Fruit fly (Drosophila melanogaster) whole organism, embryonic: ENCODE measurements around the gene frj.

Experiments
- CG10462 ChIP-seq: fragments of 200-800 bp; sonication (Bioruptor generic); optimal IDR thresholded peaks from 2 replicates; lab custom pipeline; 2016; ENCODE audit warnings: missing biosample characterization, missing genetic modification characterization
- CG11695 ChIP-seq: fragments of 200-800 bp; sonication (Bioruptor generic); IDR thresholded peaks from 3 replicates; pipeline ENCODE4 v1.3.6; 2022; ENCODE audit warnings: missing biosample characterization, missing genetic modification characterization
- CG12155 ChIP-seq: fragments of 200-800 bp; sonication (Bioruptor generic); optimal IDR thresholded peaks from 3 replicates; lab custom pipeline; 2016; ENCODE audit warnings: missing biosample characterization, missing genetic modification characterization
- CG12391 ChIP-seq: fragments of 200-800 bp; sonication (Bioruptor generic); optimal IDR thresholded peaks from 3 replicates; lab custom pipeline; 2018; ENCODE audit warnings: missing biosample characterization, mild to moderate bottlenecking, missing genetic modification characterization, moderate library complexity
- CG12659 ChIP-seq: fragments of 200-800 bp; sonication (Bioruptor generic); optimal IDR thresholded peaks from 3 replicates; lab custom pipeline; 2017; ENCODE audit warnings: mild to moderate bottlenecking, missing biosample characterization, missing genetic modification reagents, missing genetic modification characterization
- CG13287 ChIP-seq: fragments of 200-800 bp; sonication (Bioruptor generic); IDR thresholded peaks from 2 replicates; pipeline ENCODE4 v1.3.6; 2022; ENCODE audit warnings: missing biosample characterization, missing genetic modification characterization; ENCODE audit not compliant: partially characterized antibody
- CG15269 ChIP-seq: fragments of 200-800 bp; sonication (Bioruptor generic); optimal IDR thresholded peaks from 2 replicates; lab custom pipeline; 2018; ENCODE audit warnings: missing biosample characterization, mild to moderate bottlenecking, missing genetic modification characterization, moderate library complexity
- CG33213 ChIP-seq: fragments of 200-800 bp; sonication (Bioruptor generic); optimal IDR thresholded peaks from 3 replicates; lab custom pipeline; 2016; ENCODE audit warnings: missing biosample characterization, missing genetic modification characterization
- CG4707 ChIP-seq: fragments of 200-800 bp; sonication (Bioruptor generic); optimal IDR thresholded peaks from 2 replicates; lab custom pipeline; 2018; ENCODE audit warnings: missing biosample characterization, mild to moderate bottlenecking, missing genetic modification characterization, moderate library complexity
- CG6175 ChIP-seq: fragments of 200-800 bp; sonication (Bioruptor generic); IDR thresholded peaks from 3 replicates; pipeline ENCODE4 v1.3.6; 2022; ENCODE audit warnings: missing biosample characterization, missing genetic modification characterization
- CG7839 ChIP-seq: fragments of 200-800 bp; sonication (Bioruptor generic); optimal IDR thresholded peaks from 3 replicates; lab custom pipeline; 2018; ENCODE audit warnings: missing biosample characterization, mild to moderate bottlenecking, missing genetic modification characterization, moderate library complexity
- CTCF ChIP-seq: fragments of 200-800 bp; sonication (Bioruptor generic); optimal IDR thresholded peaks from 2 replicates; lab custom pipeline; 2017; ENCODE audit warnings: missing biosample characterization, mild to moderate bottlenecking, missing genetic modification characterization, moderate library complexity
- CoRest ChIP-seq: fragments of 200-800 bp; sonication (Bioruptor generic); optimal IDR thresholded peaks from 3 replicates; lab custom pipeline; 2018; ENCODE audit warnings: missing biosample characterization, mild to moderate bottlenecking, missing genetic modification characterization, moderate library complexity
- Dp ChIP-seq: fragments of 200-800 bp; sonication (Bioruptor generic); optimal IDR thresholded peaks from 2 replicates; lab custom pipeline; 2018; ENCODE audit warnings: missing biosample characterization, mild to moderate bottlenecking, missing genetic modification characterization, moderate library complexity
- Eip74EF ChIP-seq, 2 experiments: fragments of 200-800 bp in 1 of 2; fragments of >200 bp in 1 of 2; sonication (Bioruptor generic) in 1 of 2; optimal IDR thresholded peaks; 2 replicates each; lab custom pipeline; 2017 to 2019; ENCODE audit warnings: missing biosample characterization in 2 of 2, missing genetic modification characterization in 2 of 2, mild to moderate bottlenecking in 1 of 2, moderate library complexity in 1 of 2
- Hr78 ChIP-seq, 2 experiments: fragments of 200-800 bp in 1 of 2; fragments of >200 bp in 1 of 2; sonication (Bioruptor generic) in 1 of 2; optimal IDR thresholded peaks; 2 replicates each; lab custom pipeline; 2017 to 2019; ENCODE audit warnings: missing biosample characterization in 2 of 2, missing genetic modification characterization in 2 of 2, mild to moderate bottlenecking in 1 of 2, moderate library complexity in 1 of 2
- Lhr ChIP-seq: fragments of 200-800 bp; sonication (Bioruptor generic); optimal IDR thresholded peaks from 3 replicates; lab custom pipeline; 2017; ENCODE audit warnings: mild to moderate bottlenecking, missing biosample characterization, missing genetic modification reagents, missing genetic modification characterization
- Meics ChIP-seq: fragments of 200-800 bp; sonication (Bioruptor generic); optimal IDR thresholded peaks from 2 replicates; lab custom pipeline; 2017; ENCODE audit warnings: missing biosample characterization, mild to moderate bottlenecking, missing genetic modification characterization
- Mrtf ChIP-seq: fragments of 200-800 bp; sonication (Bioruptor generic); IDR thresholded peaks from 3 replicates; pipeline ENCODE4 v1.3.6; 2022; ENCODE audit warnings: missing biosample characterization, missing genetic modification characterization
- Sox102F ChIP-seq: fragments of 200-800 bp; sonication (Bioruptor generic); optimal IDR thresholded peaks from 2 replicates; lab custom pipeline; 2018; ENCODE audit warnings: missing biosample characterization, mild to moderate bottlenecking, missing genetic modification characterization, moderate library complexity
- Stat92E ChIP-seq, 3 experiments: fragments of >200 bp in 2 of 3; fragments of 200-800 bp in 1 of 3; sonication (Bioruptor generic) in 1 of 3; optimal IDR thresholded peaks; 2 replicates each; lab custom pipeline; 2017 to 2019; ENCODE audit warnings: missing biosample characterization in 3 of 3, missing genetic modification characterization in 3 of 3, mild to moderate bottlenecking in 1 of 3, moderate library complexity in 1 of 3
- abd-A ChIP-seq: fragments of 200-800 bp; sonication (Bioruptor generic); optimal IDR thresholded peaks from 3 replicates; lab custom pipeline; 2019; ENCODE audit warnings: missing biosample characterization, mild to moderate bottlenecking, missing genetic modification characterization, moderate library complexity
- ac ChIP-seq: fragments of 200-800 bp; sonication (Bioruptor generic); optimal IDR thresholded peaks from 3 replicates; lab custom pipeline; 2017; ENCODE audit warnings: missing biosample characterization, mild to moderate bottlenecking, missing genetic modification characterization
- bab2 ChIP-seq: fragments of 200-800 bp; sonication (Bioruptor generic); optimal IDR thresholded peaks from 2 replicates; lab custom pipeline; 2016; ENCODE audit warnings: missing biosample characterization, missing genetic modification characterization
- cg ChIP-seq: fragments of 200-800 bp; sonication (Bioruptor generic); optimal IDR thresholded peaks from 3 replicates; lab custom pipeline; 2019; ENCODE audit warnings: missing biosample characterization, mild to moderate bottlenecking, missing genetic modification characterization, moderate library complexity
- chinmo ChIP-seq: fragments of 200-800 bp; sonication (Bioruptor generic); IDR thresholded peaks from 4 replicates; pipeline ENCODE4 v1.3.6; 2022; ENCODE audit warnings: missing biosample characterization, missing genetic modification characterization; ENCODE audit not compliant: partially characterized antibody
- cwo ChIP-seq: fragments of 200-800 bp; sonication (Bioruptor generic); optimal IDR thresholded peaks from 3 replicates; lab custom pipeline; 2017; ENCODE audit warnings: missing biosample characterization, missing genetic modification characterization, mild to moderate bottlenecking, moderate library complexity, missing genetic modification reagents
- dmrt99B ChIP-seq: fragments of 200-800 bp; sonication (Bioruptor generic); optimal IDR thresholded peaks from 2 replicates; lab custom pipeline; 2018; ENCODE audit warnings: missing biosample characterization, mild to moderate bottlenecking, missing genetic modification characterization, moderate library complexity
- esg ChIP-seq: fragments of 200-800 bp; sonication (Bioruptor generic); conservative IDR thresholded peaks from 2 replicates; pipeline ENCODE4 v1.3.6; 2022; ENCODE audit warnings: missing biosample characterization, missing genetic modification characterization
- fd3F ChIP-seq: fragments of 200-800 bp; sonication (Bioruptor generic); optimal IDR thresholded peaks from 2 replicates; lab custom pipeline; 2018; ENCODE audit warnings: missing biosample characterization, mild to moderate bottlenecking, missing genetic modification characterization, moderate library complexity
- ham ChIP-seq: fragments of 200-800 bp; sonication (Bioruptor generic); IDR thresholded peaks from 2 replicates; pipeline ENCODE4 v1.3.6; 2022; ENCODE audit warnings: missing biosample characterization, missing genetic modification characterization
- kni ChIP-seq: fragments of 200-800 bp; sonication (Bioruptor generic); optimal IDR thresholded peaks from 3 replicates; lab custom pipeline; 2017; ENCODE audit warnings: mild to moderate bottlenecking, missing biosample characterization, missing genetic modification reagents, missing genetic modification characterization
- lab ChIP-seq: fragments of 200-800 bp; sonication (Bioruptor generic); optimal IDR thresholded peaks from 3 replicates; lab custom pipeline; 2017; ENCODE audit warnings: missing biosample characterization, missing genetic modification characterization, mild to moderate bottlenecking, moderate library complexity, missing genetic modification reagents
- lov ChIP-seq, 2 experiments: fragments of 200-800 bp in 1 of 2; fragments of >200 bp in 1 of 2; sonication (Bioruptor generic) in 1 of 2; IDR thresholded peaks in 1 of 2; optimal IDR thresholded peaks in 1 of 2; 2 replicates in 1 of 2; 3 replicates in 1 of 2; pipeline versions ENCODE4 v1.3.6 to Lab custom; 2017 to 2022; ENCODE audit warnings: missing biosample characterization in 1 of 2, missing genetic modification characterization in 1 of 2
- nau ChIP-seq: fragments of 200-800 bp; sonication (Bioruptor generic); optimal IDR thresholded peaks from 3 replicates; lab custom pipeline; 2017; ENCODE audit warnings: missing biosample characterization, mild to moderate bottlenecking, missing genetic modification characterization, missing genetic modification reagents
- nerfin-2 ChIP-seq: fragments of 200-800 bp; sonication (Bioruptor generic); IDR thresholded peaks from 2 replicates; pipeline ENCODE4 v1.3.6; 2022; ENCODE audit warnings: missing biosample characterization, missing genetic modification characterization; ENCODE audit not compliant: partially characterized antibody
- pho ChIP-seq: fragments of 200-800 bp; sonication (Bioruptor generic); optimal IDR thresholded peaks from 2 replicates; lab custom pipeline; 2016; ENCODE audit warnings: missing biosample characterization, missing genetic modification characterization
- pzg ChIP-seq: fragments of 200-800 bp; sonication (Bioruptor generic); optimal IDR thresholded peaks from 3 replicates; lab custom pipeline; 2018; ENCODE audit warnings: missing biosample characterization, mild to moderate bottlenecking, missing genetic modification characterization, moderate library complexity
- repo ChIP-seq: fragments of 200-800 bp; sonication (Bioruptor generic); optimal IDR thresholded peaks from 2 replicates; lab custom pipeline; 2016; ENCODE audit warnings: missing biosample characterization, missing genetic modification characterization
- sna ChIP-seq: fragments of 200-800 bp; sonication (Bioruptor generic); IDR thresholded peaks from 2 replicates; pipeline ENCODE4 v1.3.6; 2022; ENCODE audit warnings: missing biosample characterization, missing genetic modification characterization; ENCODE audit not compliant: partially characterized antibody
- sqz ChIP-seq: fragments of 200-800 bp; sonication (Bioruptor generic); optimal IDR thresholded peaks from 3 replicates; lab custom pipeline; 2018; ENCODE audit warnings: missing biosample characterization, mild to moderate bottlenecking, missing genetic modification characterization
- tio ChIP-seq: fragments of 200-800 bp; sonication (Bioruptor generic); optimal IDR thresholded peaks from 2 replicates; lab custom pipeline; 2017; ENCODE audit warnings: missing biosample characterization, missing genetic modification characterization, inconsistent platforms
- vvl ChIP-seq: fragments of 200-800 bp; sonication (Bioruptor generic); IDR thresholded peaks from 2 replicates; pipeline ENCODE4 v1.3.6; 2022; ENCODE audit warnings: missing biosample characterization, missing genetic modification characterization
- wdn ChIP-seq: fragments of 200-800 bp; sonication (Bioruptor generic); IDR thresholded peaks from 2 replicates; pipeline ENCODE4 v1.3.6; 2022; ENCODE audit warnings: missing biosample characterization, missing genetic modification characterization
- zfh2 ChIP-seq: fragments of 200-800 bp; sonication (Bioruptor generic); optimal IDR thresholded peaks from 2 replicates; lab custom pipeline; 2016; ENCODE audit warnings: missing biosample characterization, missing genetic modification characterization

The frj gene

dm6 chr2L:6470100-6470644 is 14.3 kb downstream of the frj start:
- peak; percentile 55; the same call in 2 of the 3 replicates for TF ChIP-seq CG11695 (GFP tag; lab: Robert Waterston, UW)
- TF ChIP-seq CG4707 (GFP tag; lab: Kevin White, UChicago), result no peak
- peak in 1 of 2 experiments; percentile 18 for TF ChIP-seq Eip74EF (GFP tag; optimal IDR thresholded peaks at IDR 0.05; lab: Kevin White, UChicago)
- peak; percentile 20 for TF ChIP-seq kni (GFP tag; lab: Kevin White, UChicago)
- no peak for TF ChIP-seq ac (GFP tag; lab: Kevin White, UChicago)
- no peak for TF ChIP-seq CTCF (GFP tag; lab: Kevin White, UChicago)
- no peak for TF ChIP-seq zfh2 (GFP tag; lab: Kevin White, UChicago)
- peak in 1 of 3 experiments; percentile 64 for TF ChIP-seq Stat92E (GFP tag; optimal IDR thresholded peaks at IDR 0.05; lab: Kevin White, UChicago)
- TF ChIP-seq tio (GFP tag; lab: Kevin White, UChicago), result no peak
- TF ChIP-seq pho (GFP tag; lab: Kevin White, UChicago), result no peak
- TF ChIP-seq CG12155 (GFP tag; lab: Kevin White, UChicago), result no peak
- no peak for TF ChIP-seq CG33213
- TF ChIP-seq CG10462 (GFP tag; lab: Kevin White, UChicago), result no peak
- no peak for TF ChIP-seq Lhr (GFP tag; lab: Kevin White, UChicago)
- TF ChIP-seq ham, result no peak
- TF ChIP-seq CG15269 (tag; lab: Kevin White, UChicago), result peak; percentile 31
- TF ChIP-seq wdn (GFP tag; lab: Robert Waterston, UW), result no peak
- TF ChIP-seq chinmo (GFP tag; lab: Robert Waterston, UW), result peak; percentile 45; the same call in 1 of the 4 replicates
- 0 out of 2 replicates have a peak, but pooled peaks have one; percentile 18 for TF ChIP-seq nerfin-2
- TF ChIP-seq sna (GFP tag; lab: Robert Waterston, UW), result no peak
- TF ChIP-seq Dp (GFP tag; lab: Kevin White, UChicago), result no peak
- peak in 1 of 2 experiments; percentile 28 for TF ChIP-seq Hr78 (GFP tag; optimal IDR thresholded peaks at IDR 0.05; lab: Kevin White, UChicago)
- TF ChIP-seq sqz (GFP tag; lab: Kevin White, UChicago), result no peak
- TF ChIP-seq CG7839 (tag; lab: Kevin White, UChicago), result no peak

- TF ChIP-seq cwo (GFP tag; lab: Kevin White, UChicago), result peak; percentile 4
- TF ChIP-seq vvl (GFP tag; lab: Robert Waterston, UW), result peak; percentile 22; the same call in 1 of the 2 replicates
- TF ChIP-seq CG12391 (tag; lab: Kevin White, UChicago), result peak; percentile 6
- TF ChIP-seq nau, result peak; percentile 20
- TF ChIP-seq abd-A (tag; lab: Kevin White, UChicago), result peak; percentile 27
- TF ChIP-seq cg (GFP tag; lab: Kevin White, UChicago), result peak; percentile 20
- 0 out of 2 replicates have a peak, but pooled peaks have one; percentile 27 for TF ChIP-seq esg
- peak; percentile 33 for TF ChIP-seq CoRest (tag; lab: Kevin White, UChicago)
- no peak for TF ChIP-seq repo
- peak; percentile 29 for TF ChIP-seq CG12659 (GFP tag; lab: Kevin White, UChicago)
- TF ChIP-seq lab (GFP tag; lab: Kevin White, UChicago), result peak; percentile 14
- 0 out of 3 replicates have a peak, but pooled peaks have one; percentile 21 for TF ChIP-seq CG6175 (GFP tag; lab: Robert Waterston, UW)
- TF ChIP-seq CG13287 (GFP tag; lab: Robert Waterston, UW), result peak; percentile 38; the same call in 1 of the 2 replicates
- TF ChIP-seq fd3F (GFP tag; lab: Kevin White, UChicago), result peak; percentile 6
- TF ChIP-seq bab2, result no peak
- 0 out of 3 replicates have a peak, but pooled peaks have one; percentile 34 for TF ChIP-seq Mrtf (GFP tag; lab: Robert Waterston, UW)
- peak; percentile 50 for TF ChIP-seq Meics (GFP tag; lab: Kevin White, UChicago)
- no peak for TF ChIP-seq pzg (GFP tag; lab: Kevin White, UChicago)
- TF ChIP-seq Sox102F (GFP tag; lab: Kevin White, UChicago), result peak; percentile 11
- peak; percentile 55 for TF ChIP-seq dmrt99B
- no peak for TF ChIP-seq lov (optimal IDR thresholded peaks at IDR 0.05; lab: Kevin White, UChicago)
- TF ChIP-seq lov (GFP tag; IDR thresholded peaks at IDR 0.05; lab: Robert Waterston, UW), result 0 out of 3 replicates have a peak, but pooled peaks have one; percentile 24
These were observed 16.3 kb downstream of the frj start for dm6 chr2L:6471978-6472776.
